Worm (Caenorhabditis elegans) whole organism, L2 larva: ENCODE data around the gene rnh-1.1.

Experiments used
- C34F6.9 ChIP-seq: fragments of 150-350 bp; optimal IDR thresholded peaks from 2 replicates; lab custom pipeline; 2014; ENCODE audit warnings: missing biosample characterization, missing genetic modification characterization
- F13H6.1 ChIP-seq: sonication (generic microtip); optimal IDR thresholded peaks from 2 replicates; lab custom pipeline; 2016; ENCODE audit warnings: missing genetic modification characterization, missing compliant biosample characterization
- R02D3.7 ChIP-seq: fragments of 150-350 bp; optimal IDR thresholded peaks from 2 replicates; lab custom pipeline; 2014; ENCODE audit warnings: missing biosample characterization, missing genetic modification characterization
- blmp-1 ChIP-seq: sonication (generic microtip); optimal IDR thresholded peaks from 2 replicates; lab custom pipeline; 2017; ENCODE audit warnings: missing genetic modification characterization, mild to moderate bottlenecking, missing compliant biosample characterization, antibody characterized with exemption, moderate library complexity; ENCODE audit not compliant: insufficient read depth
- ceh-16 ChIP-seq: fragments of 150-350 bp; optimal IDR thresholded peaks from 2 replicates; lab custom pipeline; 2014; ENCODE audit warnings: missing biosample characterization, missing genetic modification characterization
- crh-2 ChIP-seq: sonication (generic microtip); optimal IDR thresholded peaks from 2 replicates; lab custom pipeline; 2017; ENCODE audit warnings: missing biosample characterization, missing genetic modification characterization
- egl-27 ChIP-seq: sonication (generic microtip); optimal IDR thresholded peaks from 3 replicates; lab custom pipeline; 2017; ENCODE audit warnings: missing biosample characterization, missing genetic modification reagents, missing genetic modification characterization
- elt-1 ChIP-seq: fragments of 150-350 bp; optimal IDR thresholded peaks from 2 replicates; lab custom pipeline; 2014; ENCODE audit warnings: missing biosample characterization, missing genetic modification characterization
- elt-3 ChIP-seq: sonication (generic microtip); optimal IDR thresholded peaks from 2 replicates; lab custom pipeline; 2017; ENCODE audit warnings: missing biosample characterization, missing genetic modification characterization
- fos-1 ChIP-seq: fragments of 150-350 bp; optimal IDR thresholded peaks from 2 replicates; lab custom pipeline; 2014; ENCODE audit warnings: missing biosample characterization, missing genetic modification characterization
- gmeb-1 ChIP-seq: fragments of 150-350 bp; optimal IDR thresholded peaks from 2 replicates; lab custom pipeline; 2014; ENCODE audit warnings: missing biosample characterization, missing genetic modification characterization
- lin-11 ChIP-seq: fragments of 150-350 bp; sonication (generic microtip); optimal IDR thresholded peaks from 2 replicates; lab custom pipeline; 2014; ENCODE audit warnings: missing biosample characterization, missing genetic modification characterization, inconsistent platforms, mixed read lengths
- lin-13 ChIP-seq: fragments of 150-350 bp; optimal IDR thresholded peaks from 2 replicates; lab custom pipeline; 2014; ENCODE audit warnings: missing biosample characterization, missing genetic modification reagents, missing genetic modification characterization
- lin-39 ChIP-seq: fragments of 150-350 bp; optimal IDR thresholded peaks from 2 replicates; lab custom pipeline; 2014; ENCODE audit warnings: missing biosample characterization, missing genetic modification reagents, missing genetic modification characterization
- lsy-2 ChIP-seq, 2 experiments: fragments of 150-350 bp in 1 of 2; sonication (generic microtip) in 1 of 2; optimal IDR thresholded peaks; 2 replicates each; lab custom pipeline; 2014 to 2017; ENCODE audit warnings: missing biosample characterization in 2 of 2, missing genetic modification characterization in 2 of 2
- mbf-1 ChIP-seq: sonication (generic microtip); optimal IDR thresholded peaks from 2 replicates; lab custom pipeline; 2017; ENCODE audit warnings: missing biosample characterization, missing genetic modification characterization
- mdl-1 ChIP-seq, 2 experiments: fragments of 150-350 bp in 1 of 2; sonication (generic microtip) in 1 of 2; optimal IDR thresholded peaks; 2 replicates each; lab custom pipeline; 2017; ENCODE audit warnings: missing biosample characterization in 2 of 2, missing genetic modification characterization in 2 of 2
- nhr-11 ChIP-seq: fragments of 150-350 bp; optimal IDR thresholded peaks from 2 replicates; lab custom pipeline; 2014; ENCODE audit warnings: missing biosample characterization, missing genetic modification characterization
- nhr-12 ChIP-seq: fragments of 150-350 bp; optimal IDR thresholded peaks from 2 replicates; lab custom pipeline; 2014; ENCODE audit warnings: missing biosample characterization, missing genetic modification characterization
- nhr-129 ChIP-seq: fragments of 150-350 bp; optimal IDR thresholded peaks from 2 replicates; lab custom pipeline; 2014; ENCODE audit warnings: missing biosample characterization, missing genetic modification characterization
- nhr-21 ChIP-seq: fragments of 150-350 bp; optimal IDR thresholded peaks from 2 replicates; lab custom pipeline; 2014; ENCODE audit warnings: missing biosample characterization, missing genetic modification characterization
- nhr-237 ChIP-seq: fragments of 150-350 bp; optimal IDR thresholded peaks from 2 replicates; lab custom pipeline; 2014; ENCODE audit warnings: missing biosample characterization, missing genetic modification characterization
- nhr-25 ChIP-seq: fragments of 150-350 bp; sonication (generic microtip); optimal IDR thresholded peaks from 3 replicates; lab custom pipeline; 2014; ENCODE audit warnings: missing biosample characterization, missing genetic modification characterization
- skn-1 ChIP-seq: sonication (generic microtip); optimal IDR thresholded peaks from 2 replicates; lab custom pipeline; 2017; ENCODE audit warnings: missing biosample characterization, missing genetic modification characterization
- sma-3 ChIP-seq: sonication (generic microtip); optimal IDR thresholded peaks from 2 replicates; lab custom pipeline; 2016; ENCODE audit warnings: missing genetic modification reagents, missing genetic modification characterization, missing compliant biosample characterization
- sma-9 ChIP-seq, 2 experiments: fragments of 150-350 bp in 1 of 2; sonication (generic microtip) in 1 of 2; optimal IDR thresholded peaks; 2 replicates each; lab custom pipeline; 2014 to 2016; ENCODE audit warnings: missing genetic modification characterization in 2 of 2, mild to moderate bottlenecking in 1 of 2, missing biosample characterization in 1 of 2, missing compliant biosample characterization in 1 of 2, missing genetic modification reagents in 1 of 2, moderate library complexity in 1 of 2
- snpc-4 ChIP-seq: fragments of 150-350 bp; optimal IDR thresholded peaks from 2 replicates; lab custom pipeline; 2014; ENCODE audit warnings: missing biosample characterization, missing genetic modification characterization
- unc-39 ChIP-seq: fragments of 150-350 bp; optimal IDR thresholded peaks from 2 replicates; lab custom pipeline; 2014; ENCODE audit warnings: missing biosample characterization, missing genetic modification characterization
- unc-55 ChIP-seq: fragments of 150-350 bp; sonication (generic microtip); optimal IDR thresholded peaks from 3 replicates; lab custom pipeline; 2014; ENCODE audit warnings: missing biosample characterization, missing genetic modification reagents, missing genetic modification characterization
- zag-1 ChIP-seq: fragments of 150-350 bp; optimal IDR thresholded peaks from 2 replicates; lab custom pipeline; 2014; ENCODE audit warnings: missing biosample characterization, missing genetic modification characterization
- ztf-11 ChIP-seq: sonication (generic microtip); optimal IDR thresholded peaks from 2 replicates; lab custom pipeline; 2017; ENCODE audit warnings: missing biosample characterization, missing genetic modification characterization

rnh-1.1 gene

ce11 chrII:7529078-7529683, 3.6 kb downstream of the rnh-1.1 start, which contains the start of gene ZK1290.5 (continued):
- peak; percentile 91 for TF ChIP-seq nhr-25 (tag; lab: Kevin White, UChicago)
- peak; percentile 53 for TF ChIP-seq zag-1 (tag; lab: Kevin White, UChicago)
- peak; percentile 96 for TF ChIP-seq C34F6.9 (tag; lab: Kevin White, UChicago)

- peak; percentile 5 for TF ChIP-seq blmp-1 (tag; lab: Kevin White, UChicago)
- TF ChIP-seq nhr-25 (tag; lab: Kevin White, UChicago) = no peak
- TF ChIP-seq lin-39 (tag; lab: Kevin White, UChicago) = no peak
- no peak for TF ChIP-seq snpc-4 (tag; lab: Kevin White, UChicago)
- no peak for TF ChIP-seq crh-2 (tag; lab: Kevin White, UChicago)
- TF ChIP-seq mdl-1 (tag; optimal IDR thresholded peaks at IDR 0.05; lab: Kevin White, UChicago) = no peak
- TF ChIP-seq nhr-21 (tag; lab: Kevin White, UChicago) = peak; percentile 12
- TF ChIP-seq, all 48 proteins: peak for 2
Measured at ce11 chrII:7530944-7531343, 5.4 kb downstream of the rnh-1.1 start, which contains the start of gene wrt-1. Gene wrt-1, plus strand, starts transcription at chrII:7530996.

- TF ChIP-seq R02D3.7 (tag; lab: Kevin White, UChicago) (no peak), nhr-129 (tag; lab: Kevin White, UChicago) (no peak), mdl-1 (tag; optimal IDR thresholded peaks at IDR 0.05; lab: Kevin White, UChicago) (no peak), skn-1 (tag; lab: Kevin White, UChicago) (no peak), unc-39 (tag; lab: Kevin White, UChicago) (no peak), sma-9 (GFP tag; optimal IDR thresholded peaks at IDR 0.05; lab: Kevin White, UChicago) (peak; percentile 54), sma-9 (tag; optimal IDR thresholded peaks at IDR 0.05; lab: Kevin White, UChicago) (no peak), nhr-11 (tag; lab: Kevin White, UChicago) (no peak), nhr-21 (tag; lab: Kevin White, UChicago) (peak; percentile 51), nhr-25 (tag; lab: Kevin White, UChicago) (peak; percentile 29), ztf-11 (tag; lab: Kevin White, UChicago) (no peak), lin-11 (no peak), lin-13 (no peak)
Measured at ce11 chrII:7531478-7531877, 5.9 kb downstream of the rnh-1.1 start.

ce11 chrII:7534369-7534768, 8.8 kb downstream of the rnh-1.1 start, which contains the start of gene wrt-10:
Gene wrt-10, minus strand, starts transcription at chrII:7534563.
- no peak for TF ChIP-seq elt-3
- peak; percentile 44 for TF ChIP-seq ceh-16 (tag; lab: Kevin White, UChicago)
- TF ChIP-seq sma-9 (GFP tag; optimal IDR thresholded peaks at IDR 0.05; lab: Kevin White, UChicago) = peak; percentile 23
- no peak for TF ChIP-seq sma-9 (tag; optimal IDR thresholded peaks at IDR 0.05; lab: Kevin White, UChicago)
- peak; percentile 53 for TF ChIP-seq elt-1 (tag; lab: Kevin White, UChicago)
- TF ChIP-seq F13H6.1 (tag; lab: Kevin White, UChicago) = no peak
- TF ChIP-seq nhr-237 (tag; lab: Kevin White, UChicago) = no peak

- no peak for TF ChIP-seq gmeb-1
- TF ChIP-seq fos-1 (tag; lab: Kevin White, UChicago) = peak; percentile 70
- no peak for TF ChIP-seq elt-1 (tag; lab: Kevin White, UChicago)
- TF ChIP-seq mbf-1 (tag; lab: Kevin White, UChicago) = no peak
- peak; percentile 14 for TF ChIP-seq crh-2 (tag; lab: Kevin White, UChicago)
Measured at ce11 chrII:7534934-7535333, 9.4 kb downstream of the rnh-1.1 start, which contains the start of gene ZK1290.13. Gene ZK1290.13, plus strand, starts transcription at chrII:7535006.

ce11 chrII:7537603-7538230, 12.2 kb downstream of the rnh-1.1 start, which contains the start of gene nfi-1:
Gene nfi-1, plus strand, starts transcription at chrII:7538180.
- TF ChIP-seq egl-27 (tag; lab: Kevin White, UChicago) = no peak
- peak; percentile 18 for TF ChIP-seq sma-3 (GFP tag; lab: Kevin White, UChicago)
- TF ChIP-seq lin-13 = peak; percentile 32
- TF ChIP-seq elt-1 (tag; lab: Kevin White, UChicago) = no peak
- TF ChIP-seq sma-9 (GFP tag; optimal IDR thresholded peaks at IDR 0.05; lab: Kevin White, UChicago) = peak; percentile 62
- TF ChIP-seq sma-9 (tag; optimal IDR thresholded peaks at IDR 0.05; lab: Kevin White, UChicago) = no peak
- TF ChIP-seq crh-2 (tag; lab: Kevin White, UChicago) = peak; percentile 36
- TF ChIP-seq nhr-129 (tag; lab: Kevin White, UChicago) = peak; percentile 45
- TF ChIP-seq lsy-2 (tag; optimal IDR thresholded peaks at IDR 0.05; lab: Kevin White, UChicago) = peak; percentile 3 to 95
- TF ChIP-seq unc-55 (GFP tag; lab: Kevin White, UChicago) = peak; percentile 59
- TF ChIP-seq nhr-12 (tag; lab: Kevin White, UChicago) = no peak
- peak; percentile 70 for TF ChIP-seq C34F6.9 (tag; lab: Kevin White, UChicago)
- TF ChIP-seq gmeb-1 = peak; percentile 27
- TF ChIP-seq, all 48 proteins: peak for 9
